Fruit fly (Drosophila melanogaster): ENCODE results near the gene Arglu1.

The Arglu1 gene

dm6 chr2L:9954119-9954518 lies 16.2 kb upstream of the Arglu1 start, which contains the start of the genes CG13126 and CG4709 (continued):
- TF ChIP-seq CG11398 (GFP tag; optimal IDR thresholded peaks at IDR 0.05) (no peak), exex (tag; optimal IDR thresholded peaks at IDR 0.05) (peak; percentile 74), chn (GFP tag; optimal IDR thresholded peaks at IDR 0.05) (peak; percentile 51), MESR4 (GFP tag; optimal IDR thresholded peaks at IDR 0.05) (peak; percentile 23), Xbp1 (GFP tag; optimal IDR thresholded peaks at IDR 0.05) (peak; percentile 90), Trl (optimal IDR thresholded peaks at IDR 0.05) (no peak), Trl (GFP tag; optimal IDR thresholded peaks at IDR 0.05) (peak; percentile 40), CG14860 (GFP tag; IDR thresholded peaks at IDR 0.05; ENCODE audit: partially characterized antibody) (no peak), peb (GFP tag; IDR thresholded peaks at IDR 0.05) (peak; percentile 78), dpn (GFP tag; optimal IDR thresholded peaks at IDR 0.05) (peak; percentile 2 to 93), CG7745 (tag; optimal IDR thresholded peaks at IDR 0.05) (no peak), CG17829 (tag; optimal IDR thresholded peaks at IDR 0.05) (peak; percentile 97), CG2116 (GFP tag; optimal IDR thresholded peaks at IDR 0.05) (peak; percentile 77), CG11093 (GFP tag; IDR thresholded peaks at IDR 0.05) (peak; percentile 85), ci (GFP tag; IDR thresholded peaks at IDR 0.05) (peak; percentile 86), B-H1 (GFP tag; IDR thresholded peaks at IDR 0.05) (peak; percentile 73), YL-1 (GFP tag; optimal IDR thresholded peaks at IDR 0.05) (peak; percentile 85), Hmr (GFP tag; optimal IDR thresholded peaks at IDR 0.05) (peak; percentile 91), Lhr (GFP tag; optimal IDR thresholded peaks at IDR 0.05) (peak; percentile 79), CG7357 (GFP tag; IDR thresholded peaks at IDR 0.05) (peak; percentile 80), tll (GFP tag; optimal IDR thresholded peaks at IDR 0.05) (peak in 1 of 2 experiments; percentile 25), br (optimal IDR thresholded peaks at IDR 0.05) (no peak), D19A (tag; optimal IDR thresholded peaks at IDR 0.05) (peak; percentile 90), pum (GFP tag; optimal IDR thresholded peaks at IDR 0.05) (peak; percentile 40), chinmo (GFP tag; IDR thresholded peaks at IDR 0.05; ENCODE audit: partially characterized antibody) (no peak), CG17328 (GFP tag; IDR thresholded peaks at IDR 0.05) (peak; percentile 83), Hey (tag; optimal IDR thresholded peaks at IDR 0.05) (no peak), Hand (GFP tag; optimal IDR thresholded peaks at IDR 0.05) (peak; percentile 69), so (GFP tag; IDR thresholded peaks at IDR 0.05) (peak; percentile 77; the same call in 2 of the 3 replicates), CoRest (tag; optimal IDR thresholded peaks at IDR 0.05) (peak; percentile 93), Xrp1 (GFP tag; IDR thresholded peaks at IDR 0.05) (peak; percentile 97), pros (GFP tag; optimal IDR thresholded peaks at IDR 0.05) (peak; percentile 23), CG33213 (GFP tag; optimal IDR thresholded peaks at IDR 0.05) (peak; percentile 49), stc (GFP tag; IDR thresholded peaks at IDR 0.05) (peak; percentile 93), CkIIα-i1 (GFP tag; IDR thresholded peaks at IDR 0.05) (no peak), CG1832 (GFP tag; optimal IDR thresholded peaks at IDR 0.05) (no peak), CG4424 (GFP tag; optimal IDR thresholded peaks at IDR 0.05) (peak; percentile 94), sna (GFP tag; IDR thresholded peaks at IDR 0.05; ENCODE audit: partially characterized antibody) (no peak), trh (GFP tag; optimal IDR thresholded peaks at IDR 0.05) (peak; percentile 46), CG8388 (GFP tag; optimal IDR thresholded peaks at IDR 0.05) (peak; percentile 90), CG5245 (GFP tag; optimal IDR thresholded peaks at IDR 0.05) (peak; percentile 77), fd96Cb (tag; optimal IDR thresholded peaks at IDR 0.05) (peak; percentile 91), ssp (GFP tag; IDR thresholded peaks at IDR 0.05) (peak; percentile 77), Camta (GFP tag; optimal IDR thresholded peaks at IDR 0.05) (peak; percentile 41), CG7839 (tag; optimal IDR thresholded peaks at IDR 0.05) (peak; percentile 94), Dad (GFP tag; optimal IDR thresholded peaks at IDR 0.05) (peak; percentile 57), CG6654 (GFP tag; optimal IDR thresholded peaks at IDR 0.05) (peak; percentile 73), knrl (GFP tag; IDR thresholded peaks at IDR 0.05; ENCODE audit: partially characterized antibody) (no peak), CG16863 (GFP tag; optimal IDR thresholded peaks at IDR 0.05) (peak; percentile 24), CG2889 (GFP tag; IDR thresholded peaks at IDR 0.05) (peak; percentile 74; the same call in 2 of the 3 replicates), Myb (GFP tag; optimal IDR thresholded peaks at IDR 0.05) (no peak)
